Fruit fly (Drosophila melanogaster) Kc167 (cell line): Measurements from ENCODE around the gene B9d1.

Source experiments
- Myc ChIP-seq: fragments of >200 bp; optimal IDR thresholded peaks from 2 replicates; lab custom pipeline; 2017; ENCODE audit warnings: missing external identifiers
- h ChIP-seq: fragments of >200 bp; optimal IDR thresholded peaks from 3 replicates; lab custom pipeline; 2018; ENCODE audit warnings: missing external identifiers
- psq ChIP-seq: fragments of >200 bp; optimal IDR thresholded peaks from 2 replicates; lab custom pipeline; 2017; ENCODE audit warnings: missing external identifiers

DNA sequence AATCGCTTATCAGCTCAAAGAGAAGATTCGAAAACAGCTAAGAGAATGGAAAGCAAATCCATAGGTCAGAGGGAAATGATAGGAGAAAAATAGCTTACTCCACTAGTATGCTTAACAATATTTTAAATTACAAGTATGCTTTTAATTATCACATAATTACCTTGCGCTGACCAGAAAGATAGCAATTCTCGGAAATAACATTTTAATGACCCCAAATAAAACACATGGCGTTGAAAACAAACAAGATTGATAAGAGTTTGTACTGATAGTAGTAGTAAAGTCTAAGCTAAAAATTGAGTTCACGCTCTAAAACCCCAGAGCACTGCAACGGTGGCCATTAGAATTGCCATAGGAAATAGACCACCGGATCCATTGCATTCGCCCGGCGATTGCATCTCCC lies 26.1 kb downstream of the B9d1 start:
- TF ChIP-seq Myc (lab: Kevin White, UChicago), result no peak
- no peak for TF ChIP-seq psq
- TF ChIP-seq h (lab: Kevin White, UChicago), result no peak
